Worm (Caenorhabditis elegans) whole organism, early embryonic: ENCODE measurements around the gene K11H12.7.
A peak's percentile ranks its signal among the peaks of the same experiment; 100 is the strongest.

Experiments used
- B0310.2 ChIP-seq: sonication (generic microtip); optimal IDR thresholded peaks from 2 replicates; lab custom pipeline; 2016; ENCODE audit warnings: mild to moderate bottlenecking, missing genetic modification characterization, missing compliant biosample characterization
- F13C5.2 ChIP-seq: sonication (generic microtip); optimal IDR thresholded peaks from 2 replicates; lab custom pipeline; 2017; ENCODE audit warnings: mild to moderate bottlenecking, missing genetic modification characterization, inconsistent platforms, missing compliant biosample characterization
- aly-1 ChIP-seq: sonication (generic microtip); optimal IDR thresholded peaks from 2 replicates; lab custom pipeline; 2016; ENCODE audit warnings: missing genetic modification characterization, missing compliant biosample characterization
- ama-1 ChIP-seq: fragments of 150-350 bp; optimal IDR thresholded peaks from 2 replicates; lab custom pipeline; 2014
- ceh-13 ChIP-seq: fragments of 200-800 bp; sonication (Bioruptor generic); optimal IDR thresholded peaks from 2 replicates; lab custom pipeline; 2018; ENCODE audit warnings: mild to moderate bottlenecking, missing genetic modification characterization, missing compliant biosample characterization
- ceh-36 ChIP-seq: sonication (generic microtip); optimal IDR thresholded peaks from 2 replicates; lab custom pipeline; 2016; ENCODE audit warnings: missing genetic modification characterization, inconsistent platforms, missing compliant biosample characterization
- ets-7 ChIP-seq: sonication (generic microtip); optimal IDR thresholded peaks from 2 replicates; lab custom pipeline; 2016; ENCODE audit warnings: missing genotype, missing genetic modification characterization, missing compliant biosample characterization
- flt-1 ChIP-seq: fragments of 200-800 bp; sonication (Bioruptor generic); IDR thresholded peaks from 2 replicates; pipeline ENCODE4 v1.3.6; 2022; ENCODE audit warnings: missing genetic modification characterization, missing compliant biosample characterization
- hmbx-1 ChIP-seq: sonication (generic microtip); optimal IDR thresholded peaks from 2 replicates; lab custom pipeline; 2016; ENCODE audit warnings: mild to moderate bottlenecking, missing genetic modification characterization, missing compliant biosample characterization
- hmg-4 ChIP-seq: fragments of 200-800 bp; sonication (Bioruptor generic); optimal IDR thresholded peaks from 2 replicates; lab custom pipeline; 2018; ENCODE audit warnings: mild to moderate bottlenecking, missing genetic modification characterization, missing compliant biosample characterization
- hnd-1 ChIP-seq: sonication (generic microtip); optimal IDR thresholded peaks from 2 replicates; lab custom pipeline; 2016; ENCODE audit warnings: missing genetic modification characterization, missing compliant biosample characterization
- pes-1 ChIP-seq: fragments of 200-800 bp; sonication (Bioruptor generic); IDR thresholded peaks from 2 replicates; pipeline ENCODE4 v1.3.6; 2022; ENCODE audit warnings: missing genetic modification reagents, missing genetic modification characterization, missing compliant biosample characterization
- scrt-1 ChIP-seq: fragments of 200-800 bp; sonication (Bioruptor generic); IDR thresholded peaks from 2 replicates; pipeline ENCODE4 v1.3.6; 2022; ENCODE audit warnings: missing genetic modification characterization, missing compliant biosample characterization
- sea-1 ChIP-seq: fragments of 200-800 bp; sonication (Bioruptor generic); conservative IDR thresholded peaks from 2 replicates; pipeline ENCODE4 v1.3.6; 2022; ENCODE audit warnings: missing genetic modification characterization, missing compliant biosample characterization
- tbx-11 ChIP-seq: fragments of 200-800 bp; sonication (Bioruptor generic); IDR thresholded peaks from 2 replicates; pipeline ENCODE4 v1.3.6; 2022; ENCODE audit warnings: missing genetic modification characterization, missing compliant biosample characterization
- tbx-37 ChIP-seq: fragments of 200-800 bp; sonication (Bioruptor generic); conservative IDR thresholded peaks from 2 replicates; pipeline ENCODE4 v1.3.6; 2022; ENCODE audit warnings: missing genetic modification reagents, missing genetic modification characterization, missing compliant biosample characterization
- tra-4 ChIP-seq: sonication (generic microtip); optimal IDR thresholded peaks from 2 replicates; lab custom pipeline; 2017; ENCODE audit warnings: missing genetic modification characterization, missing compliant biosample characterization

Gene K11H12.7

DNA sequence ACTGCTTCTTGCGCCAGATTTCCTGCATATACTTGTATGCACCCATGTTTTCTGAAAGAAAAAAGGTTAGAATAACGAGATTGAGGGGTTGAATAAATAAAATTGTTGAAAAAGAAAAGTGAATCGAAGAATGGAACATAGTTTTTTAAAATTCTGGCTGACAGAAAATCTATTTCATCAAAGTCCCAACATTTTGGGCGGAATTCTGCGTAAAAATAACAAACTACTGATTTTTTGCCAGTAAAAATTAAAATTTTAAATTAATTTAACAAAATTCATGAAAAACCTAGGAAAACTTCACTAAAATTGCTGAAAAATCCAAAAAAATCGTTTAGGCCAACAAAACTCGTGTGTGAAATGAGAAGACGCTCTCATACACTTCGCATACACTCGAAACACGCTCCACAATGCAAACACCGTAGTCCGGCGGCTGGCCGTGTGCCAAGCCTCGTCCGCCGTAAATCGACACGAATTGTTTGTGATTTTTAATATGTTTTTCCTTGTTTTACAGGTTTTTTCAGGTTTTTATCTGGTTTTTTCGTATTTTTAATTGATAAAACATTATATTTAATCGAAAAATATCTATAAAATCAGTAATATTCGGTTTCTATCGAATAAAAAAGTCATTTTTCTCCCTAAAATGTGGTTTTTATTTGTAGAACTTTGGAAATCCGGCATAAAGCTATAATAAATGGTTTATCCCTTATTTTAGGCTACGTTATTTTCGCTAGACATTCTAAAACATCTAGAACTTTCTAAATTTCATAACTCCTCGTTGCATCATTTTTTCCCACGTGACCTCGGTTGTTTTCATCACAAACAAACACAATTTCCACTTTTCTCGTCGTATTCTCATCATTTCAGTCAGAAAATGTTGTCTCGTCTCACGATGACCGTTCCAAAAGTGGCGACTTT, 10.5 kb upstream of the K11H12.7 start, which contains the start of the genes rpl-15 and K11H12.8:
rpl-15 (minus strand) TSS at position 51 of the 915 bp plus-strand sequence.
K11H12.8 (plus strand) TSS at position 865 of the 915 bp plus-strand sequence.
- TF ChIP-seq B0310.2 (tag; lab: Kevin White, UChicago) (peak; percentile 66), sea-1 (peak; percentile 95), pes-1 (GFP tag; lab: Robert Waterston, UW) (peak; percentile 87), hmg-4 (GFP tag; lab: Kevin White, UChicago) (peak; percentile 93), ceh-36 (tag; lab: Kevin White, UChicago) (peak; percentile 78), tbx-37 (peak; percentile 91), ets-7 (tag; lab: Kevin White, UChicago) (peak; percentile 64), tbx-11 (GFP tag; lab: Robert Waterston, UW) (peak; percentile 77), hnd-1 (tag; lab: Kevin White, UChicago) (peak; percentile 70), scrt-1 (GFP tag; lab: Robert Waterston, UW) (peak; percentile 83), flt-1 (GFP tag; lab: Robert Waterston, UW) (peak; percentile 92), hmbx-1 (peak; percentile 64), tra-4 (tag; lab: Kevin White, UChicago) (peak; percentile 79), aly-1 (no peak), ama-1 (no peak), F13C5.2 (peak; percentile 99), ceh-13 (peak; percentile 57)

DNA sequence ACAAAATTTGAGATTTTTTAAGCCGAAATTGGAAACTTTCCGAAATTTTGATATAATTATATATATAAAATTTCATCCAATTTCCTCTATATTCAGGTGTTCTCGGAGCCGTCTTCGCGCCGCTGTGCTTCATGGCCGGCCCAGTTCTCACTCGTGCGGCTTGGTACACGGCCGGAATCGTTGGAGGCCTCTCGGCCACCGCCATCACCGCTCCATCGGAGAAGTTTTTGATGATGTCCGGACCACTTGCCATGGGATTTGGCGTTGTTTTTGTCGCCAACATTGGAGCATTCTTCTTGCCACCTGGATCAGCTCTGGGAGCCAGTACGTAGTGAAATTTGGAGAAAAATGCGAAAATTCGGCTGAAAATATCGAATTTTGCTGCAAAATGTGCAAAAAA, 8.3 kb upstream of the K11H12.7 start:
- TF ChIP-seq B0310.2 (tag; lab: Kevin White, UChicago), result no peak
- TF ChIP-seq F13C5.2, result no peak
- no peak for TF ChIP-seq tbx-37
- no peak for TF ChIP-seq ets-7 (tag; lab: Kevin White, UChicago)
- no peak for TF ChIP-seq scrt-1 (GFP tag; lab: Robert Waterston, UW)
- no peak for TF ChIP-seq pes-1 (GFP tag; lab: Robert Waterston, UW)
- TF ChIP-seq hnd-1 (tag; lab: Kevin White, UChicago), result no peak
- no peak for TF ChIP-seq ceh-36 (tag; lab: Kevin White, UChicago)
- no peak for TF ChIP-seq tbx-11 (GFP tag; lab: Robert Waterston, UW)
- no peak for TF ChIP-seq ceh-13

ce11 chrIV:657932-658331, 7.4 kb upstream of the K11H12.7 start:
- TF ChIP-seq B0310.2 (tag; lab: Kevin White, UChicago) (no peak), hnd-1 (tag; lab: Kevin White, UChicago) (no peak), tbx-37 (no peak), ceh-36 (tag; lab: Kevin White, UChicago) (no peak), aly-1 (no peak), tra-4 (tag; lab: Kevin White, UChicago) (no peak), ama-1 (no peak), ceh-13 (no peak), hmg-4 (GFP tag; lab: Kevin White, UChicago) (peak; percentile 62), hmbx-1 (no peak), F13C5.2 (no peak), pes-1 (GFP tag; lab: Robert Waterston, UW) (no peak; the same call in 1 of the 2 replicates), tbx-11 (GFP tag; lab: Robert Waterston, UW) (no peak), sea-1 (no peak; the same call in 1 of the 2 replicates), scrt-1 (GFP tag; lab: Robert Waterston, UW) (0 out of 2 replicates have a peak, but pooled peaks have one; percentile 37), ets-7 (tag; lab: Kevin White, UChicago) (no peak)

DNA sequence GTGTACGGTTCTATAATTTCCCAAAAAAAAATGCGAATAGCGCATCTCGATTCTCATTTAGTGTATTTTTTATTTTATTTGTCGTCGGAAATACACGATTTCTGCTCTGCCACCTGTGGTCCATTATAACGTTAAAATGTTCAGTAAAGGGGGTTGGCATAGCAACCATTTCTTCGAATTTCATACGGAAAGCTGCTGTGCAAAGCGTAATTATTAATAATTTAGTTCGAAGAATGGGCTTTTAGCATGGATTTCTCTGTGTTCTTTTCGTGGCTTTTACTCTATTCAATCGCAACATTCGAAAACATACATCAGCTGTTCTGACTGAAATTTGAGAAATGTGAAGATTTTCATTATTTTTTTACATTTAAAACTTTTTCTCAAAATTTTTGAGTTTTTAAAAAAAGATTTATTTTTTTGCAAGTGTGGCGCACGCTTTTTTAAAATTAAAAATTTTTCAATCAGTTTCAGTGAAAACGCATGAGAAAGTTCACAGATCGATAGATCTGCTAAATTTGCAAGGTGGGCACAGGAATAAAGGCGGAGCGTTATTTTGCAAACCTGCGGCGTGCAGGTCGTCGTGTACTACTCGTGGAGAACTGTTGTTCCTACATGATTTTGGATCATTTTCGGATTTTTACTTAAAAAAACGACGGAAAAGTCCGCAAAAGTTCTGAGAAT, 6.7 kb upstream of the K11H12.7 start:
- TF ChIP-seq aly-1 (no peak), tbx-11 (GFP tag; lab: Robert Waterston, UW) (no peak), hnd-1 (tag; lab: Kevin White, UChicago) (no peak), hmbx-1 (no peak), hmg-4 (GFP tag; lab: Kevin White, UChicago) (no peak), F13C5.2 (no peak), scrt-1 (GFP tag; lab: Robert Waterston, UW) (no peak), pes-1 (GFP tag; lab: Robert Waterston, UW) (no peak), tbx-37 (no peak), ceh-13 (no peak)

ce11 chrIV:659585-659984, 5.7 kb upstream of the K11H12.7 start:
- TF ChIP-seq sea-1 (no peak), ama-1 (no peak), ceh-36 (tag; lab: Kevin White, UChicago) (no peak), hmg-4 (GFP tag; lab: Kevin White, UChicago) (no peak), B0310.2 (tag; lab: Kevin White, UChicago) (no peak), ceh-13 (no peak), aly-1 (no peak), scrt-1 (GFP tag; lab: Robert Waterston, UW) (no peak), flt-1 (GFP tag; lab: Robert Waterston, UW) (no peak), pes-1 (GFP tag; lab: Robert Waterston, UW) (no peak)

DNA sequence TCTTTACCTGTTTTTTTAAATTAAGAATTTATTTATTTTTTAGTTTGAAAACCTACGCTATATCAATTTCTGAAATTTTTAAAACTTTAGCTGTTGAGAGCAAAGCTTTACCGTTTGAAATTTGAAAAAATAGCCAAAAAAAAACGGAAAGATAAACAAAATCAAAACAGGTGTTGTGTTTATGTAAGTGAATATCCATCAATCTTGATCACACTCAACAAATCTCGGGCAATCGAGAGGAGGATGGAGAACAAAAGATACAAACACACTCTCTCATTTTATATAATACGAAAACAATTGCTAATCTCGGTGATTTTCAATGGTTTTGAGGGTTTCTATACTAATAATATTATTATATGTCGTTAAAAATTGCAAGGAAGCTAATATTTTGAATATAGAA, 3.7 kb upstream of the K11H12.7 start:
- no peak for TF ChIP-seq tra-4 (tag; lab: Kevin White, UChicago)
- no peak for TF ChIP-seq hmg-4 (GFP tag; lab: Kevin White, UChicago)
- no peak for TF ChIP-seq aly-1
- TF ChIP-seq pes-1 (GFP tag; lab: Robert Waterston, UW), result no peak
- no peak for TF ChIP-seq F13C5.2
- TF ChIP-seq scrt-1 (GFP tag; lab: Robert Waterston, UW), result no peak
- no peak for TF ChIP-seq hnd-1 (tag; lab: Kevin White, UChicago)
- TF ChIP-seq tbx-11 (GFP tag; lab: Robert Waterston, UW), result no peak
- TF ChIP-seq ama-1, result no peak
- no peak for TF ChIP-seq flt-1 (GFP tag; lab: Robert Waterston, UW)
- TF ChIP-seq sea-1, result no peak
